Worm (Caenorhabditis elegans): ENCODE results near the gene C53D6.7.

DNA sequence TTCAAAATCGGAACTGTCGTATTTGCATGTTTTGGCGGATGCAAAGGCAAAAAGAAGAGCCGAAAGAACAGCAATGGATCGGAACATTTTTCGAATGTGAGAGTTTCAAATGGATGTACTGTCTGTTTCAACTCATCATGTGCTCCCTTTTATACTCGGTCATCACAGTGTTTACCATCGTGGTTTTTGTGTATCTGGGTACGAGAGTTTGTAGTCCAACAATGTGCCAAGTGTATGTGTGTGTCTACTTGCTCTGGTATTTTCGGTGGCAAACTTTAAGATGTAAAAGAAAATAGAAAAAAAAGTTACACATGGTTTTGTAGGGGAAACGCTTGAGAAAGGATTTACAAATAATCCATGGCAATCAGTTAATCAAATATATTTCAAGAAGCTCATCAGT is 6.3 kb upstream of the C53D6.7 start, which contains the start of gene Y73F4A.2:
- TF ChIP-seq unc-130 (GFP tag; optimal IDR thresholded peaks at IDR 0.05) (no peak), nhr-77 (tag; optimal IDR thresholded peaks at IDR 0.05) (no peak), daf-8 (GFP tag; IDR thresholded peaks at IDR 0.05) (no peak), egl-43 (GFP tag; IDR thresholded peaks at IDR 0.05) (no peak), aly-2 (tag; optimal IDR thresholded peaks at IDR 0.05) (no peak), nhr-111 (GFP tag; optimal IDR thresholded peaks at IDR 0.05) (no peak), duxl-1 (tag; optimal IDR thresholded peaks at IDR 0.05; ENCODE audit: poor library complexity) (no peak), ceh-82 (tag; optimal IDR thresholded peaks at IDR 0.05) (no peak), unc-62 (GFP tag; optimal IDR thresholded peaks at IDR 0.05 in 1 of 2) (no peak), unc-62 (tag; optimal IDR thresholded peaks at IDR 0.05) (no peak), ztf-11 (tag; optimal IDR thresholded peaks at IDR 0.05) (no peak), unc-39 (tag; optimal IDR thresholded peaks at IDR 0.05) (no peak), nhr-237 (tag; optimal IDR thresholded peaks at IDR 0.05) (no peak)

Measured in whole organism, L4 larva.